Worm (Caenorhabditis elegans) whole organism, L1 larva: ENCODE measurements around the gene pmt-2.

Experiments used
- egl-27 ChIP-seq, 2 experiments: fragments of 150-350 bp in 1 of 2; sonication (generic microtip); optimal IDR thresholded peaks; 3 replicates each; lab custom pipeline; 2017 to 2018; ENCODE audit warnings: missing biosample characterization in 2 of 2, missing genetic modification characterization in 2 of 2, missing genetic modification reagents in 2 of 2
- nhr-85 ChIP-seq: sonication (generic microtip); peaks from one replicate; lab custom pipeline; 2016; ENCODE audit warnings: missing genetic modification characterization, inconsistent platforms, missing compliant biosample characterization

- TF ChIP-seq egl-27 (tag; optimal IDR thresholded peaks at IDR 0.05; lab: Kevin White, UChicago) = no peak
- TF ChIP-seq nhr-85 = no peak
Measured at ce11 chrV:4598489-4598888, 29.9 kb upstream of the pmt-2 start.
